Worm (Caenorhabditis elegans): Measurements from ENCODE around the gene T25B9.6.

DNA sequence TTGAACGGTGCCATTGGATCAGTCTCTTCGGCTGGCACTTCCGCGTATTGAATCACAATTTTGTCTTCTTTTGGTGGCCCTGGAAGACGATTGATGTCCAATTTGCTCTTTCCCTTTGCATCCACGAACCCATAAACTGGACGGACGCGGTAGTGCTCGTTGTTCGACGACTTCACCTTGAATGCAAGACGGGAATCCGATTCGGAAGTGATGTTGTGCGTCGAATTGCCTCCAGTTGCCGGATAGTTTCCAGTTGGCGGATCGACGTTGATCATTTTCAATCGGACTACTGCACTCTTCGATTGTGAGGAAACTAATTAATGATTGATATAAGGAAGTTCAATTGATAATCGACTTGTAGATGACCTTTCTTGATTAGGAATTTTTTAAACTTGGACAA, 19.6 kb upstream of the T25B9.6 start, which contains the start of gene ssp-34:
- no peak for TF ChIP-seq ztf-29 (GFP tag; IDR thresholded peaks at IDR 0.05)
- TF ChIP-seq klf-2 (GFP tag; conservative IDR thresholded peaks at IDR 0.05): no peak
- no peak for TF ChIP-seq ref-1 (GFP tag; conservative IDR thresholded peaks at IDR 0.05)
